Worm (Caenorhabditis elegans): Measurements from ENCODE around the gene grl-7.

DNA sequence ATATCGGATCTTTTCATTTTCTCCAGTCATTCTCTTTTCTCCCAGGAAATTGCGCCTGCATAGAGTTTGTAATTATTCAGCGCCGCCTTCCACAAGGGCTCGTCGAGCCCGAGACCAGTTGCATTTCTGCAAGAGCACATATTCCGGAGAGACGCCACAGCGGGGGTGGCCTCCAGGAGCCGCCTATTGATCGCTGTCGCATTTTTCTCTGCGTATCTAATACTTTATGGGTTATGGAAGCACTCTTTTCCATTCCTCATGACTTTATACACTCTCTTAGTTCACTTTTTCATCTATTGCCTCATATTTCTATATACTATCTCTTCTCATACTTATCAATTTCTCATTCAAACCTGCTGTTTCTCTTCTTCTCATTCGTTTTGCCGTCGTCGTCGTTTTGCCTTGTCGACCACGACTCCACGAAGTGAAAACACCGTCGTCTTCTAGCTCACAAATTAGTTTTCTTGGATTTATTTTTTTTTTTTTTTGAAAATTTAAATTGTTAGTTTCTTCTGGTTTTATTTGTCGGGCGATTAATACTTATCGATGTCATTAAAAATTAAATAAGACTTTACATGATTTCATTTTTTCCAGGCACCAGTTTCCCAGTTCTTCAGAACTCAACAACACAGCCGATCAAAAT is 28.5 kb upstream of the grl-7 start, which contains the start of gene cnb-1:
- TF ChIP-seq elt-3 (tag; optimal IDR thresholded peaks at IDR 0.05) (no peak), fos-1 (tag; optimal IDR thresholded peaks at IDR 0.05) (peak; percentile 36), mep-1 (tag; optimal IDR thresholded peaks at IDR 0.05) (peak; percentile 79), nhr-11 (tag; optimal IDR thresholded peaks at IDR 0.05) (peak; percentile 17), ama-1 (optimal IDR thresholded peaks at IDR 0.05) (peak; percentile 29), zag-1 (tag; optimal IDR thresholded peaks at IDR 0.05) (no peak), ces-1 (GFP tag; optimal IDR thresholded peaks at IDR 0.05) (no peak)
